Fruit fly (Drosophila melanogaster): ENCODE measurements around the gene Uqcc1.

DNA sequence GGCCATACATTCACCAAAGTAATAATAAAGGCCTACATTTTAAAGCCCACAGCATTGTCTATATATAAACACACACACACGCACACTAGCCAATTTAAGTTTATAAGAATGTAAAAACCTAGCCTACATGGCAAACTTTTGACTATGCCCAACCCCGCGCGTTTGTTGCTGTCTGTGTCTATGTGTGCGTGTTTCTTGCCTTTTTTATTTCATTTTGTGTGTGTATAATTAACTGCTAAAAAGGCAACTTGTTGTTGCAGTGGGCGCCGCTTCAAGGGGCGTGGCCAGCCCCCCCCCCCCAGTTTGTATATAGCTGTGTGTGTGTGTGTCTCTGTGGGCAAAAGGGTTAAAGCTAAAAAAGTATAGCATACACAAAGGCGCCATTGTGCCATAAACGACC is 12.6 kb downstream of the Uqcc1 start:
- no peak for TF ChIP-seq CG7963 (GFP tag; IDR thresholded peaks at IDR 0.05; ENCODE audit: partially characterized antibody)
- no peak for TF ChIP-seq Hr3 (GFP tag; optimal IDR thresholded peaks at IDR 0.05)
- TF ChIP-seq CG8290 (GFP tag; optimal IDR thresholded peaks at IDR 0.05) = no peak
- no peak for TF ChIP-seq CG8290 (tag; optimal IDR thresholded peaks at IDR 0.05)
- no peak for TF ChIP-seq Six4 (GFP tag; optimal IDR thresholded peaks at IDR 0.05)
